Fruit fly (Drosophila melanogaster): ENCODE data around the gene TBC1D23.

Gene TBC1D23

DNA sequence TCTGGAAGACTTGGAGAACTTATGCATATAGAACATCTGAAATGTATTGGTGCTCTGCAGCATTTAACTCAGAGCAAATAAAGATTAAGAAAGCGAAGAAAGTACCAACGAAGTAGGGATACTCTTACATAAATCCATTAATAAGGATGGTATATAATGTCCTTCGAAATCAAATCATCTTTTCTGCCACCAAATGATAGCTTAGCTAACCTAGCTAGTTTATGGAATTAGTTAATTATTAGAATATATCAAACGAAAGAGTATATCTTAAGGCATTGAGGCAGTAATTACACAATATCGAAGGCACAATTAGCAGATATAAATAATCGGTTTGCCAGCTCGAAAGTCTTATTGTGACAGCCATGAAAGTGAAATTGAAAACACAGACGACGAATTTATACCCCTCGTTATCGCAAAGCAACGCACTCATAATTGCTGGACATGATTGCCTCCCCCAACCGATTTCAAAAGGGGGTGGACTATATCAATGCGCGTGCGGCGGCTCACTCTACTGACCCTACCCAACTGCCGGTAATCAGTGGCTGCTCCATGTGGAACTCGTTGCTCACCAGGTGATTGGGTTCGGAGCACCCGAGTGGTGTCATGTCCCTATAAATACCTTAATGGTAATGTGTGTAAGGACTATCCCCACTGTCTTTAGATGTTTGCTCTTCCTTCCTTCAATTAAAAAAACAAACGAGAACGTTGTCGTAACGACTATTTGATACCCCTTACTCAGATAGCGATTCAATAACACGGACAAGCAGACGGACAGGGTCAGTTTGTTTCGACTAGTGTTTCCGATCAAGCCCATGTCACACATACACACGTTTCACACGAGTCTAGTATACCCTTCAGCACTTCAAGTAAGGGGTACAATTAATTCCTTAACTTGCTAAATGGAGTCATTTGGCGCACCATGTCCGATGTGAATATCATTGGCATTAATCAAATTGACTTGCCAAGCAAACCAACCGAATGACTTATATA, 15.6 kb downstream of the TBC1D23 start (continued):
- no peak for TF ChIP-seq Lhr (GFP tag; optimal IDR thresholded peaks at IDR 0.05)
- peak; percentile 42 for TF ChIP-seq CG1529 (GFP tag; optimal IDR thresholded peaks at IDR 0.05)
- TF ChIP-seq psq (GFP tag; optimal IDR thresholded peaks at IDR 0.05), result no peak
- peak; percentile 36 for TF ChIP-seq bab2 (GFP tag; optimal IDR thresholded peaks at IDR 0.05)
- no peak for TF ChIP-seq HLH4C (GFP tag; IDR thresholded peaks at IDR 0.05; ENCODE audit: partially characterized antibody)
- TF ChIP-seq Bteb2 (GFP tag; optimal IDR thresholded peaks at IDR 0.05), result no peak
- no peak for TF ChIP-seq H2.0 (GFP tag; IDR thresholded peaks at IDR 0.05)
- no peak for TF ChIP-seq Hr78 (GFP tag; optimal IDR thresholded peaks at IDR 0.05)
- TF ChIP-seq MTF-1 (GFP tag; optimal IDR thresholded peaks at IDR 0.05; ENCODE audit: borderline replicate concordance), result no peak
- no peak for TF ChIP-seq Dbx (GFP tag; IDR thresholded peaks at IDR 0.05)
- TF ChIP-seq sens-2 (GFP tag; IDR thresholded peaks at IDR 0.05), result peak; percentile 26; the same call in 1 of the 2 replicates
- TF ChIP-seq row (GFP tag; IDR thresholded peaks at IDR 0.05), result peak; percentile 63
- TF ChIP-seq CG34422 (GFP tag; IDR thresholded peaks at IDR 0.05), result no peak
- no peak for TF ChIP-seq B-H2 (GFP tag; optimal IDR thresholded peaks at IDR 0.05)
- peak; percentile 28 for TF ChIP-seq jing (GFP tag; optimal IDR thresholded peaks at IDR 0.05)
- peak; percentile 43 for TF ChIP-seq HLH3B (GFP tag; IDR thresholded peaks at IDR 0.05)
- peak; percentile 48 for TF ChIP-seq HHEX (GFP tag; optimal IDR thresholded peaks at IDR 0.05)
- TF ChIP-seq CG7963 (GFP tag; IDR thresholded peaks at IDR 0.05; ENCODE audit: partially characterized antibody), result no peak
- peak; percentile 9 for TF ChIP-seq Dad (GFP tag; optimal IDR thresholded peaks at IDR 0.05)
- no peak for TF ChIP-seq CG11560 (tag; IDR thresholded peaks at IDR 0.05)
- peak; percentile 67 for TF ChIP-seq CG7839 (tag; optimal IDR thresholded peaks at IDR 0.05)
- TF ChIP-seq Oli (tag; optimal IDR thresholded peaks at IDR 0.05), result peak; percentile 68
- peak; percentile 79 for TF ChIP-seq Sox102F (GFP tag; optimal IDR thresholded peaks at IDR 0.05)
- TF ChIP-seq CG4707 (GFP tag; optimal IDR thresholded peaks at IDR 0.05), result no peak
- TF ChIP-seq mirr (GFP tag; optimal IDR thresholded peaks at IDR 0.05), result no peak
- no peak for TF ChIP-seq Awh (GFP tag; IDR thresholded peaks at IDR 0.05)
- peak in 1 of 2 experiments; percentile 35 for TF ChIP-seq dpn (GFP tag; optimal IDR thresholded peaks at IDR 0.05)
- TF ChIP-seq CG8089 (GFP tag; optimal IDR thresholded peaks at IDR 0.05), result no peak
- no peak for TF ChIP-seq onecut (GFP tag; IDR thresholded peaks at IDR 0.05)
- 0 out of 2 replicates have a peak, but pooled peaks have one; percentile 12 for TF ChIP-seq CG32772 (GFP tag; IDR thresholded peaks at IDR 0.05)
- TF ChIP-seq CG17359 (tag; optimal IDR thresholded peaks at IDR 0.05), result peak; percentile 71
- TF ChIP-seq cas (GFP tag; IDR thresholded peaks at IDR 0.05), result peak; percentile 31; the same call in 1 of the 2 replicates
- peak; percentile 41 for TF ChIP-seq sug (tag; optimal IDR thresholded peaks at IDR 0.05)
- no peak for TF ChIP-seq hb (GFP tag; IDR thresholded peaks at IDR 0.05; ENCODE audit: partially characterized antibody)
- no peak for TF ChIP-seq CG9437 (GFP tag; optimal IDR thresholded peaks at IDR 0.05)
- TF ChIP-seq MESR4 (GFP tag; optimal IDR thresholded peaks at IDR 0.05), result no peak
- TF ChIP-seq sqz (GFP tag; optimal IDR thresholded peaks at IDR 0.05), result no peak
- TF ChIP-seq caup (GFP tag; optimal IDR thresholded peaks at IDR 0.05; ENCODE audit: severe bottlenecking), result peak; percentile 23
- TF ChIP-seq Sox100B (GFP tag; optimal IDR thresholded peaks at IDR 0.05), result no peak
- TF ChIP-seq CG10565 (GFP tag; optimal IDR thresholded peaks at IDR 0.05), result no peak
- TF ChIP-seq wek (GFP tag; optimal IDR thresholded peaks at IDR 0.05), result no peak
- peak; percentile 54 for TF ChIP-seq CG15601 (tag; optimal IDR thresholded peaks at IDR 0.05)
- no peak for TF ChIP-seq her (GFP tag; optimal IDR thresholded peaks at IDR 0.05)
- TF ChIP-seq CG9215 (GFP tag; IDR thresholded peaks at IDR 0.05), result no peak
- peak; percentile 28 for TF ChIP-seq CG7556 (GFP tag; optimal IDR thresholded peaks at IDR 0.05)
- no peak for TF ChIP-seq tx (GFP tag; optimal IDR thresholded peaks at IDR 0.05)
- TF ChIP-seq hkb (optimal IDR thresholded peaks at IDR 0.05), result no peak
- peak; percentile 56 for TF ChIP-seq hkb (GFP tag; IDR thresholded peaks at IDR 0.05)

Measured in whole organism, embryonic.